Worm (Caenorhabditis elegans) whole organism, young adult: ENCODE results near the gene K11H12.3.
A peak's percentile ranks its signal among the peaks of the same experiment; 100 is the strongest.

Source experiments
- B0019.2 ChIP-seq: fragments of 200-800 bp; sonication (Bioruptor generic); conservative IDR thresholded peaks from 2 replicates; pipeline ENCODE4 v1.3.6; 2022; ENCODE audit warnings: missing genetic modification reagents, missing genetic modification characterization, missing compliant biosample characterization
- B0261.1 ChIP-seq: sonication (generic microtip); optimal IDR thresholded peaks from 2 replicates; lab custom pipeline; 2016; ENCODE audit warnings: mild to moderate bottlenecking, missing genetic modification characterization, moderate library complexity, missing compliant biosample characterization
- F22D6.2 ChIP-seq: sonication (generic microtip); optimal IDR thresholded peaks from 2 replicates; lab custom pipeline; 2016; ENCODE audit warnings: mild to moderate bottlenecking, missing genetic modification characterization, missing compliant biosample characterization
- F23B12.7 ChIP-seq: sonication (generic microtip); optimal IDR thresholded peaks from 2 replicates; lab custom pipeline; 2017; ENCODE audit warnings: missing genetic modification characterization, mild to moderate bottlenecking, missing compliant biosample characterization, antibody characterized with exemption, moderate library complexity; ENCODE audit not compliant: insufficient read depth
- F37B4.10 ChIP-seq: fragments of 200-800 bp; sonication (Bioruptor generic); IDR thresholded peaks from 2 replicates; pipeline ENCODE4 v1.3.6; 2022; ENCODE audit warnings: missing genetic modification characterization, missing compliant biosample characterization
- F39B2.1 ChIP-seq: fragments of 200-800 bp; sonication (Bioruptor generic); IDR thresholded peaks from 2 replicates; pipeline ENCODE4 v1.3.6; 2022; ENCODE audit warnings: missing genetic modification reagents, missing genetic modification characterization, missing compliant biosample characterization
- F49E8.2 ChIP-seq: sonication (generic microtip); optimal IDR thresholded peaks from 3 replicates; lab custom pipeline; 2017; ENCODE audit warnings: missing genetic modification characterization, mild to moderate bottlenecking, missing compliant biosample characterization, antibody characterized with exemption, moderate library complexity; ENCODE audit not compliant: insufficient read depth
- Y53G8AR.9 ChIP-seq: fragments of 200-800 bp; sonication (Bioruptor generic); conservative IDR thresholded peaks from 2 replicates; pipeline ENCODE4 v1.3.6; 2022; ENCODE audit warnings: missing genetic modification reagents, missing genetic modification characterization, missing compliant biosample characterization
- ZK185.1 ChIP-seq: sonication (generic microtip); optimal IDR thresholded peaks from 2 replicates; lab custom pipeline; 2016; ENCODE audit warnings: mild to moderate bottlenecking, missing genetic modification characterization, missing compliant biosample characterization; ENCODE audit not compliant: poor library complexity, severe bottlenecking
- akir-1 ChIP-seq: fragments of 200-800 bp; sonication (Bioruptor generic); optimal IDR thresholded peaks from 2 replicates; lab custom pipeline; 2018; ENCODE audit warnings: mild to moderate bottlenecking, missing genetic modification characterization, moderate library complexity, missing compliant biosample characterization
- aptf-3 ChIP-seq: fragments of 200-800 bp; sonication (Bioruptor generic); IDR thresholded peaks from 2 replicates; pipeline ENCODE4 v1.3.6; 2022; ENCODE audit warnings: missing genetic modification characterization, missing compliant biosample characterization
- athp-1 ChIP-seq: sonication (generic microtip); optimal IDR thresholded peaks from 2 replicates; lab custom pipeline; 2017; ENCODE audit warnings: mild to moderate bottlenecking, missing genetic modification characterization, missing compliant biosample characterization
- bed-1 ChIP-seq: fragments of 200-800 bp; sonication (Bioruptor generic); IDR thresholded peaks from 2 replicates; pipeline ENCODE4 v1.3.6; 2022; ENCODE audit warnings: missing genetic modification reagents, missing genetic modification characterization, missing compliant biosample characterization
- ccch-3 ChIP-seq: fragments of 200-800 bp; sonication (Bioruptor generic); optimal IDR thresholded peaks from 2 replicates; lab custom pipeline; 2018; ENCODE audit warnings: mild to moderate bottlenecking, missing genetic modification characterization, missing compliant biosample characterization
- ceh-100 ChIP-seq: fragments of 200-800 bp; sonication (Bioruptor generic); IDR thresholded peaks from 2 replicates; pipeline ENCODE4 v1.3.6; 2022; ENCODE audit warnings: missing genetic modification reagents, missing genetic modification characterization, missing compliant biosample characterization
- dox-1 ChIP-seq: fragments of 200-800 bp; sonication (Bioruptor generic); IDR thresholded peaks from 2 replicates; pipeline ENCODE4 v1.3.6; 2022; ENCODE audit warnings: missing genetic modification reagents, missing genetic modification characterization, missing compliant biosample characterization
- efl-1 ChIP-seq: fragments of 150-350 bp; optimal IDR thresholded peaks from 2 replicates; lab custom pipeline; 2014; ENCODE audit warnings: missing biosample characterization, missing genetic modification reagents, missing genetic modification characterization
- gei-17 ChIP-seq: fragments of 200-800 bp; sonication (Bioruptor generic); optimal IDR thresholded peaks from 2 replicates; lab custom pipeline; 2018; ENCODE audit warnings: mild to moderate bottlenecking, missing genetic modification characterization, missing compliant biosample characterization
- hlh-26 ChIP-seq: fragments of 200-800 bp; sonication (Bioruptor generic); conservative IDR thresholded peaks from 2 replicates; pipeline ENCODE4 v1.3.6; 2022; ENCODE audit warnings: missing genetic modification reagents, missing genetic modification characterization, missing compliant biosample characterization
- hmg-1.2 ChIP-seq: fragments of 200-800 bp; sonication (Bioruptor generic); IDR thresholded peaks from 2 replicates; pipeline ENCODE4 v1.3.6; 2022; ENCODE audit warnings: missing genetic modification reagents, missing genetic modification characterization, missing compliant biosample characterization
- hmg-20 ChIP-seq: fragments of 200-800 bp; sonication (Bioruptor generic); IDR thresholded peaks from 2 replicates; pipeline ENCODE4 v1.3.6; 2022; ENCODE audit warnings: missing genetic modification reagents, missing genetic modification characterization, missing compliant biosample characterization
- let-526 ChIP-seq: fragments of 200-800 bp; sonication (Bioruptor generic); IDR thresholded peaks from 2 replicates; pipeline ENCODE4 v1.3.6; 2022; ENCODE audit warnings: missing genetic modification reagents, missing genetic modification characterization, missing compliant biosample characterization
- lin-26 ChIP-seq: fragments of 200-800 bp; sonication (Bioruptor generic); IDR thresholded peaks from 2 replicates; pipeline ENCODE4 v1.3.6; 2022; ENCODE audit warnings: missing genetic modification reagents, missing genetic modification characterization, missing compliant biosample characterization
- lin-40 ChIP-seq: sonication (generic microtip); optimal IDR thresholded peaks from 2 replicates; lab custom pipeline; 2016; ENCODE audit warnings: missing genetic modification characterization, mild to moderate bottlenecking, missing compliant biosample characterization, missing genotype, missing genetic modification reagents
- lsl-1 ChIP-seq: fragments of 200-800 bp; sonication (Bioruptor generic); optimal IDR thresholded peaks from 2 replicates; lab custom pipeline; 2018; ENCODE audit warnings: mild to moderate bottlenecking, missing genetic modification characterization, moderate library complexity, missing compliant biosample characterization
- madf-8 ChIP-seq: fragments of 200-800 bp; sonication (Bioruptor generic); conservative IDR thresholded peaks from 2 replicates; pipeline ENCODE4 v1.3.6; 2022; ENCODE audit warnings: missing genetic modification reagents, missing genetic modification characterization, missing compliant biosample characterization
- mcd-1 ChIP-seq: fragments of 200-800 bp; sonication (Bioruptor generic); IDR thresholded peaks from 2 replicates; pipeline ENCODE4 v1.3.6; 2022; ENCODE audit warnings: missing genetic modification reagents, missing genetic modification characterization, missing compliant biosample characterization
- nfya-2 ChIP-seq: fragments of 200-800 bp; sonication (Bioruptor generic); IDR thresholded peaks from 2 replicates; pipeline ENCODE4 v1.3.6; 2022; ENCODE audit warnings: missing genetic modification reagents, missing genetic modification characterization, missing compliant biosample characterization
- nhr-80 ChIP-seq: sonication (generic microtip); optimal IDR thresholded peaks from 2 replicates; lab custom pipeline; 2016; ENCODE audit warnings: missing genetic modification characterization, missing compliant biosample characterization
- rcor-1 ChIP-seq: fragments of 200-800 bp; sonication (Bioruptor generic); IDR thresholded peaks from 2 replicates; pipeline ENCODE4 v1.3.6; 2022; ENCODE audit warnings: missing genetic modification reagents, missing genetic modification characterization, missing compliant biosample characterization
- repo-1 ChIP-seq: sonication (generic microtip); optimal IDR thresholded peaks from 2 replicates; lab custom pipeline; 2017; ENCODE audit warnings: mild to moderate bottlenecking, missing genetic modification characterization, missing compliant biosample characterization
- sea-2 ChIP-seq: fragments of 200-800 bp; sonication (Bioruptor generic); IDR thresholded peaks from 2 replicates; pipeline ENCODE4 v1.3.6; 2022; ENCODE audit warnings: missing genetic modification characterization, missing compliant biosample characterization
- snpc-1.3 ChIP-seq: sonication (generic microtip); optimal IDR thresholded peaks from 2 replicates; lab custom pipeline; 2017; ENCODE audit warnings: missing genetic modification characterization, mild to moderate bottlenecking, missing compliant biosample characterization, antibody characterized with exemption, moderate library complexity, missing genotype, missing genetic modification reagents; ENCODE audit not compliant: insufficient read depth
- snpc-4 ChIP-seq, 5 experiments: fragments of 150-350 bp in 1 of 5; sonication (generic microtip) in 4 of 5; optimal IDR thresholded peaks; 2 replicates each; lab custom pipeline; 2014 to 2018; ENCODE audit warnings: missing genetic modification characterization in 5 of 5, missing biosample characterization in 3 of 5, antibody characterized with exemption in 2 of 5, mild to moderate bottlenecking in 2 of 5, missing compliant biosample characterization in 2 of 5, missing genotype in 2 of 5, moderate library complexity in 2 of 5, missing genetic modification reagents in 1 of 5
- tbp1 ChIP-seq: fragments of 200-800 bp; sonication (Bioruptor generic); optimal IDR thresholded peaks from 2 replicates; lab custom pipeline; 2018; ENCODE audit warnings: mild to moderate bottlenecking, missing genetic modification characterization, missing compliant biosample characterization
- tbx-9 ChIP-seq: sonication (generic microtip); optimal IDR thresholded peaks from 2 replicates; lab custom pipeline; 2016; ENCODE audit warnings: borderline replicate concordance, missing genetic modification characterization, inconsistent platforms, missing compliant biosample characterization
- zfh-2 ChIP-seq: fragments of 200-800 bp; sonication (Bioruptor generic); conservative IDR thresholded peaks from 2 replicates; pipeline ENCODE4 v1.3.6; 2022; ENCODE audit warnings: missing genetic modification reagents, missing genetic modification characterization, missing compliant biosample characterization
- ztf-26 ChIP-seq: sonication (generic microtip); optimal IDR thresholded peaks from 2 replicates; lab custom pipeline; 2017; ENCODE audit warnings: missing genetic modification characterization, missing compliant biosample characterization
- ztf-6 ChIP-seq: fragments of 200-800 bp; sonication (Bioruptor generic); IDR thresholded peaks from 2 replicates; pipeline ENCODE4 v1.3.6; 2022; ENCODE audit warnings: missing genetic modification reagents, missing genetic modification characterization, missing compliant biosample characterization

K11H12.3 gene

DNA sequence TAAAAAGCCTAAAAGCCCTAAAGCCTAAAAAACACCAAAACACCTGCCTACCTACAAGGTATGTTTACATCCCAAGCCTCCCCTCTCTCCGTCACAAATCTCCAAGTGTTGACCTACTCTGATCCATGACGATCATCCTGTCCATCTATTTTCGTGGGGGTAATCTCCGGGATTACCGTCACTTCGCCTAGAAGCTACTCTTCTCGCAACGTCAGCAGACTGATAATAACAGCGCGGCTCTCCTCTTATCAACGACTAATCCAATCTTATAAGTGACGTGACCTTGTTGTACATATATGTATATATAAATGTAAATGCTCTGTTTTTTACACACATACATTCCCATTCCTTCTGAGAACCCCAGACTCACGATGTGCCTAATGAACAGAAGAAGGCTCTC is 24.9 kb downstream of the K11H12.3 start:
- TF ChIP-seq ztf-6 (GFP tag; lab: Robert Waterston, UW): no peak
- no peak for TF ChIP-seq athp-1
- no peak for TF ChIP-seq ztf-26 (tag; lab: Kevin White, UChicago)
- no peak for TF ChIP-seq F37B4.10 (GFP tag; lab: Robert Waterston, UW)
- TF ChIP-seq hlh-26: no peak
- no peak for TF ChIP-seq dox-1 (GFP tag; lab: Robert Waterston, UW)

ce11 chrIV:643481-643880 is 29.8 kb downstream of the K11H12.3 start:
- TF ChIP-seq repo-1 (tag; lab: Kevin White, UChicago) (no peak), snpc-4 (GFP tag; optimal IDR thresholded peaks at IDR 0.05; lab: Kevin White, UChicago) (no peak), snpc-4 (tag; optimal IDR thresholded peaks at IDR 0.05; lab: Kevin White, UChicago) (no peak), ccch-3 (GFP tag; lab: Kevin White, UChicago) (no peak), madf-8 (GFP tag; lab: Robert Waterston, UW) (no peak)
- TF ChIP-seq, all 124 proteins: peak for 0

DNA sequence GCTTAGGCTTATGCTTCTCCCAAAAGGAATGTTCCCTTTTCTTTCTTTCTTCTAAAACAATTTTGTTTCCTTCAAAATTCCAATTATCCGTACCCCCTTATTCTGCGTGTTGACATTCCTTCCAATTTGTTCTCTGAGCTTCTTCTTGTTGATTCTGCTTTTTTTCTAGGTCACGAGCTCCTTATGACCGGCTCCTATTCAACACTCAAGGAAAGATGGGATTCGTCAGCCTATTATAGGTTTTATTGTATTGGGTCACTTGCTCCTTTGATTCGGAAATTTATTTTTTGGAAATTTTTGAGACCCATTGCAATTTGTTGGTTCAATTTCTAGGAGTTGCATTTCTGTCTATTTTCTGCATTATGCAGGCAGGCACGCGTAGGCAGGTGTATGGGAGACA is 34.1 kb downstream of the K11H12.3 start:
- no peak for TF ChIP-seq B0261.1 (tag; lab: Kevin White, UChicago)

DNA sequence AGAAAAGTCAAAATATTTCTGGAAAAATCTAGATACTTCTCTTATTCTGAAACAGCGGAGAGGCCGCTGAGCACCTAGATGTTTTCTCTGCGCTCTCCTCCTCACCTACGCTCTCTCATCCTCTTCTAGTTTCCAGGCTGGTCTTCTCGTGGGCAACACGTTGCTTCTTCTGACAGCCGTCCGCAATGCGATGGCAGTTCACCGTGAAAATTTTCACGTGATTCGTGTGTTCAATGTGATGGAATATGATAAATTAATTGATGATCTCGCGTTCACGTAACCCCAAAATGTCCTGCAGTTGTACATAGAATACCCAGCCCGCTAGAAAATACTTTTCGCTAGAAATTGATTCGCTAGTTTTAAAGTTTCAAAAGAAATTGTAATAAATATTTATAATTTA is 39.7 kb downstream of the K11H12.3 start:
- no peak for TF ChIP-seq B0019.2 (GFP tag; lab: Robert Waterston, UW)
- no peak for TF ChIP-seq zfh-2 (GFP tag; lab: Robert Waterston, UW)
- no peak for TF ChIP-seq dox-1 (GFP tag; lab: Robert Waterston, UW)
- TF ChIP-seq lin-40 (tag; lab: Kevin White, UChicago): peak; percentile 9
- peak; percentile 75 for TF ChIP-seq hmg-1.2 (GFP tag; lab: Robert Waterston, UW)
- no peak for TF ChIP-seq F49E8.2 (tag; lab: Kevin White, UChicago)

DNA sequence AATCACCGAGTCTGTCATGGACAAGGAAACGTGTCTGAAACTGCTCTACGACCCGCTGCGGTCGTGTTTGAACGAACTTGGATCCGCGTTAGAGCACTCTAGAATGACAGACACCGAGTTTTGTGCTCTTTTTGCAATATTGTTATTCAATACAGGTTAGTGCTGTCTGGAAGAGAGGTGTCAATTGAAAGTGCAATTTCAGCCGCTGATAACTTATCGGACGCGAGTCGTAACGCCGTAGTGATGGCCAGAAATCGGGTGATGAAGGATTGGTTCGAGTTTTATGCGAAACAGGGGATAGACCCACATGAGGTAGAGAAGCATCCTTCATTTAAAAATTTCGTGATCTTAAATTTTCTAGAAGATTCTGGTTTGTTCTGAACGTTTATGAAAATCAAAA is 41.4 kb downstream of the K11H12.3 start:
- TF ChIP-seq F39B2.1 (GFP tag; lab: Robert Waterston, UW) (no peak), tbp1 (GFP tag; lab: Kevin White, UChicago) (no peak), bed-1 (no peak), hmg-20 (GFP tag; lab: Robert Waterston, UW) (no peak), sea-2 (no peak), F49E8.2 (tag; lab: Kevin White, UChicago) (no peak), lin-26 (GFP tag; lab: Robert Waterston, UW) (0 out of 2 replicates have a peak, but pooled peaks have one; percentile 32), ztf-6 (GFP tag; lab: Robert Waterston, UW) (no peak), madf-8 (GFP tag; lab: Robert Waterston, UW) (no peak), nhr-80 (peak; percentile 69), nfya-2 (GFP tag; lab: Robert Waterston, UW) (no peak), snpc-1.3 (no peak), tbx-9 (tag; lab: Kevin White, UChicago) (no peak), ceh-100 (no peak), snpc-4 (GFP tag; optimal IDR thresholded peaks at IDR 0.05; lab: Kevin White, UChicago) (no peak), snpc-4 (tag; optimal IDR thresholded peaks at IDR 0.05; lab: Kevin White, UChicago) (no peak), aptf-3 (GFP tag; lab: Robert Waterston, UW) (no peak), F22D6.2 (tag; lab: Kevin White, UChicago) (no peak), ztf-26 (tag; lab: Kevin White, UChicago) (no peak), F23B12.7 (no peak), efl-1 (GFP tag; lab: Kevin White, UChicago) (no peak), zfh-2 (GFP tag; lab: Robert Waterston, UW) (no peak), let-526 (GFP tag; lab: Robert Waterston, UW) (no peak), rcor-1 (no peak), akir-1 (GFP tag; lab: Kevin White, UChicago) (no peak), gei-17 (GFP tag; lab: Kevin White, UChicago) (no peak), lsl-1 (GFP tag; lab: Kevin White, UChicago) (no peak), Y53G8AR.9 (0 out of 2 replicates have a peak, but pooled peaks have one; percentile 18), ZK185.1 (tag; lab: Kevin White, UChicago) (no peak), mcd-1 (GFP tag; lab: Robert Waterston, UW) (no peak), dox-1 (GFP tag; lab: Robert Waterston, UW) (peak; percentile 56)
